Fruit fly (Drosophila melanogaster) whole organism, adult: Measurements from ENCODE around the gene mus301.

Source experiments
- CG11617 ChIP-seq: fragments of 200-800 bp; sonication (Bioruptor generic); optimal IDR thresholded peaks from 2 replicates; lab custom pipeline; 2017; ENCODE audit warnings: mild to moderate bottlenecking, missing biosample characterization, missing genetic modification reagents, missing genetic modification characterization
- CG12768 ChIP-seq: fragments of 200-800 bp; sonication (Bioruptor generic); optimal IDR thresholded peaks from 2 replicates; lab custom pipeline; 2017; ENCODE audit warnings: missing biosample characterization, missing genetic modification characterization, mild to moderate bottlenecking, moderate library complexity, missing genetic modification reagents
- CG14711 ChIP-seq: fragments of 200-800 bp; sonication (Bioruptor generic); optimal IDR thresholded peaks from 2 replicates; lab custom pipeline; 2018; ENCODE audit warnings: missing biosample characterization, mild to moderate bottlenecking, missing genetic modification characterization, moderate library complexity
- CG1620 ChIP-seq: fragments of 200-800 bp; sonication (Bioruptor generic); optimal IDR thresholded peaks from 2 replicates; lab custom pipeline; 2016; ENCODE audit warnings: missing biosample characterization, missing genetic modification characterization
- CG33017 ChIP-seq: fragments of 200-800 bp; sonication (Bioruptor generic); optimal IDR thresholded peaks from 2 replicates; lab custom pipeline; 2018; ENCODE audit warnings: missing biosample characterization, mild to moderate bottlenecking, missing genetic modification characterization, moderate library complexity
- CG5204 ChIP-seq: fragments of 200-800 bp; sonication (Bioruptor generic); optimal IDR thresholded peaks from 2 replicates; lab custom pipeline; 2016; ENCODE audit warnings: missing biosample characterization, missing genetic modification characterization
- CG7045 ChIP-seq: fragments of 200-800 bp; sonication (Bioruptor generic); optimal IDR thresholded peaks from 2 replicates; lab custom pipeline; 2017; ENCODE audit warnings: missing biosample characterization, mild to moderate bottlenecking, missing genetic modification characterization
- CG7101 ChIP-seq: fragments of 200-800 bp; sonication (Bioruptor generic); optimal IDR thresholded peaks from 2 replicates; lab custom pipeline; 2018; ENCODE audit warnings: missing biosample characterization, mild to moderate bottlenecking, missing genetic modification characterization, moderate library complexity
- Clk ChIP-seq: fragments of 200-800 bp; sonication (Bioruptor generic); optimal IDR thresholded peaks from 2 replicates; lab custom pipeline; 2017; ENCODE audit warnings: missing biosample characterization, missing genetic modification characterization
- Crg-1 ChIP-seq: fragments of 200-800 bp; sonication (Bioruptor generic); optimal IDR thresholded peaks from 2 replicates; lab custom pipeline; 2016; ENCODE audit warnings: missing biosample characterization, missing genetic modification characterization
- Hr96 ChIP-seq: fragments of 200-800 bp; sonication (Bioruptor generic); optimal IDR thresholded peaks from 2 replicates; lab custom pipeline; 2016; ENCODE audit warnings: missing biosample characterization, missing genetic modification characterization
- Mnt ChIP-seq: fragments of 200-800 bp; sonication (Bioruptor generic); optimal IDR thresholded peaks from 2 replicates; lab custom pipeline; 2016; ENCODE audit warnings: missing biosample characterization, mild to moderate bottlenecking, missing genetic modification characterization
- bab1 ChIP-seq: fragments of 200-800 bp; sonication (Bioruptor generic); optimal IDR thresholded peaks from 3 replicates; lab custom pipeline; 2019; ENCODE audit warnings: missing biosample characterization, mild to moderate bottlenecking, missing genetic modification characterization, moderate library complexity
- cic ChIP-seq: fragments of 200-800 bp; sonication (Bioruptor generic); optimal IDR thresholded peaks from 2 replicates; lab custom pipeline; 2017; ENCODE audit warnings: missing biosample characterization, mild to moderate bottlenecking, missing genetic modification characterization, moderate library complexity
- cnc ChIP-seq, 2 experiments: fragments of >200 bp; optimal IDR thresholded peaks; 2 replicates each; lab custom pipeline; 2017
- kay ChIP-seq: fragments of 200-800 bp; sonication (Bioruptor generic); peaks from one replicate; lab custom pipeline; 2016; ENCODE audit warnings: missing biosample characterization, missing genetic modification characterization, borderline replicate concordance
- ovo ChIP-seq: fragments of 200-800 bp; sonication (Bioruptor generic); optimal IDR thresholded peaks from 2 replicates; lab custom pipeline; 2016; ENCODE audit warnings: missing biosample characterization, missing genetic modification characterization
- pad ChIP-seq: fragments of 200-800 bp; sonication (Bioruptor generic); optimal IDR thresholded peaks from 3 replicates; lab custom pipeline; 2017; ENCODE audit warnings: missing biosample characterization, missing genetic modification characterization, mild to moderate bottlenecking, moderate library complexity, missing genetic modification reagents
- tj ChIP-seq: fragments of 200-800 bp; sonication (Bioruptor generic); optimal IDR thresholded peaks from 3 replicates; lab custom pipeline; 2017; ENCODE audit warnings: missing biosample characterization, mild to moderate bottlenecking, missing genetic modification characterization, moderate library complexity
- toe ChIP-seq: fragments of 200-800 bp; sonication (Bioruptor generic); optimal IDR thresholded peaks from 2 replicates; lab custom pipeline; 2016; ENCODE audit warnings: missing biosample characterization, missing genetic modification characterization

The mus301 gene

dm6 chr3L:8137448-8137906 is at the start of gene mus301, which contains the start of gene Setx:
Gene mus301 (plus strand): TSS chr3L:8137808.
Gene Setx (minus strand): TSS chr3L:8137498.
- TF ChIP-seq cnc (optimal IDR thresholded peaks at IDR 0.05; lab: Kevin White, UChicago), result no peak
- peak; percentile 89 for TF ChIP-seq CG5204 (GFP tag; lab: Kevin White, UChicago)
- TF ChIP-seq Clk (GFP tag; lab: Kevin White, UChicago), result peak; percentile 68
- TF ChIP-seq CG33017 (tag; lab: Kevin White, UChicago), result peak; percentile 58
- peak; percentile 90 for TF ChIP-seq ovo (GFP tag; lab: Kevin White, UChicago)
- no peak for TF ChIP-seq kay
- TF ChIP-seq Crg-1 (GFP tag; lab: Kevin White, UChicago), result peak; percentile 91
- peak; percentile 84 for TF ChIP-seq CG7101 (tag; lab: Kevin White, UChicago)
- peak; percentile 72 for TF ChIP-seq tj (GFP tag; lab: Kevin White, UChicago)
- TF ChIP-seq toe (GFP tag; lab: Kevin White, UChicago), result peak; percentile 89
- peak; percentile 34 for TF ChIP-seq cic (GFP tag; lab: Kevin White, UChicago)
- TF ChIP-seq CG11617 (GFP tag; lab: Kevin White, UChicago), result peak; percentile 83
- TF ChIP-seq pad (GFP tag; lab: Kevin White, UChicago), result peak; percentile 82
- TF ChIP-seq CG12768, result peak; percentile 88
- peak; percentile 80 for TF ChIP-seq Hr96 (GFP tag; lab: Kevin White, UChicago)
- peak; percentile 76 for TF ChIP-seq Mnt (GFP tag; lab: Kevin White, UChicago)
- TF ChIP-seq bab1, result peak; percentile 82
- TF ChIP-seq CG1620, result peak; percentile 90
- TF ChIP-seq CG7045 (GFP tag; lab: Kevin White, UChicago), result peak; percentile 81
- TF ChIP-seq CG14711 (tag; lab: Kevin White, UChicago), result peak; percentile 74

- TF ChIP-seq CG11617 (GFP tag; lab: Kevin White, UChicago), result peak; percentile 68
- TF ChIP-seq ovo (GFP tag; lab: Kevin White, UChicago), result peak; percentile 74
- no peak for TF ChIP-seq CG5204 (GFP tag; lab: Kevin White, UChicago)
- TF ChIP-seq Hr96 (GFP tag; lab: Kevin White, UChicago), result peak; percentile 51
- peak; percentile 84 for TF ChIP-seq Mnt (GFP tag; lab: Kevin White, UChicago)
- TF ChIP-seq kay, result peak; percentile 82
- peak; percentile 87 for TF ChIP-seq CG12768
- peak; percentile 78 for TF ChIP-seq CG33017 (tag; lab: Kevin White, UChicago)
- TF ChIP-seq CG7045 (GFP tag; lab: Kevin White, UChicago), result peak; percentile 71
- TF ChIP-seq cnc (optimal IDR thresholded peaks at IDR 0.05; lab: Kevin White, UChicago), result no peak
- TF ChIP-seq cic (GFP tag; lab: Kevin White, UChicago), result peak; percentile 75
- TF ChIP-seq pad (GFP tag; lab: Kevin White, UChicago), result peak; percentile 75
- TF ChIP-seq Clk (GFP tag; lab: Kevin White, UChicago), result peak; percentile 60
- peak; percentile 26 for TF ChIP-seq CG1620
- TF ChIP-seq CG14711 (tag; lab: Kevin White, UChicago), result peak; percentile 67
- TF ChIP-seq Crg-1 (GFP tag; lab: Kevin White, UChicago), result peak; percentile 80
- peak; percentile 86 for TF ChIP-seq CG7101 (tag; lab: Kevin White, UChicago)
- peak; percentile 54 for TF ChIP-seq tj (GFP tag; lab: Kevin White, UChicago)
- TF ChIP-seq bab1, result peak; percentile 79
- TF ChIP-seq toe (GFP tag; lab: Kevin White, UChicago), result peak; percentile 63
These were observed 45.9 kb upstream of the mus301 start, which contains the start of gene CG7565 for dm6 chr3L:8091650-8092068. Gene CG7565 (minus strand): TSS chr3L:8091786.

dm6 chr3L:8093553-8093952 is 44.1 kb upstream of the mus301 start:
- no peak for TF ChIP-seq cnc (optimal IDR thresholded peaks at IDR 0.05; lab: Kevin White, UChicago)
- TF ChIP-seq cic (GFP tag; lab: Kevin White, UChicago), result peak; percentile 36

dm6 chr3L:8094652-8095129 is 42.9 kb upstream of the mus301 start:
- TF ChIP-seq CG7045 (GFP tag; lab: Kevin White, UChicago) (peak; percentile 22), tj (GFP tag; lab: Kevin White, UChicago) (peak; percentile 66), pad (GFP tag; lab: Kevin White, UChicago) (no peak), Clk (GFP tag; lab: Kevin White, UChicago) (no peak), CG11617 (GFP tag; lab: Kevin White, UChicago) (peak; percentile 29), kay (peak; percentile 49), CG14711 (tag; lab: Kevin White, UChicago) (peak; percentile 35), CG33017 (tag; lab: Kevin White, UChicago) (peak; percentile 59), CG7101 (tag; lab: Kevin White, UChicago) (peak; percentile 46), cic (GFP tag; lab: Kevin White, UChicago) (peak; percentile 60)

DNA sequence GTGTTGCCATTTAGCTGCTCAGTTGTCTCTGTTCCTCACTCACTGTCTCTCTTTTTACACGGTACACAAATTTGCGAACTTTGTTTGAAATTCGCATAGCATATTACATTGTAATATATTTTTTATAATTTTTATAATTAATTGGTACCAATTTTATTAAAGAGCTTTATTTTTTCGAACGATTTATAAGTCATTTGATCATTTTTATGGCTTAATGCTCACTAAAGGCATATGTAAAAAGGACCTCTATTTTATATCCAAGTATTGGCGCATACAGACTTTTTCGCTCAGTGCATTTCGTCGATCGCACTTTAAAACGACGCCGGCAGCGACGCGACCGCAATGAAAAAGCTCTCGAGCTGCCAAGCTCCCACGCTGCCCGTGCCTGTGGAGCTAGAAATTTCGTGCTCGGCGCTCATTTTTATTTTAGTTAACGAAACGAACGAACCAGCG is 41.5 kb upstream of the mus301 start:
- TF ChIP-seq CG14711 (tag; lab: Kevin White, UChicago), result peak; percentile 94
- peak; percentile 96 for TF ChIP-seq ovo (GFP tag; lab: Kevin White, UChicago)
- peak; percentile 98 for TF ChIP-seq CG33017 (tag; lab: Kevin White, UChicago)
- TF ChIP-seq Mnt (GFP tag; lab: Kevin White, UChicago), result peak; percentile 93
- TF ChIP-seq kay, result peak; percentile 98
- TF ChIP-seq CG5204 (GFP tag; lab: Kevin White, UChicago), result peak; percentile 95
- TF ChIP-seq CG7045 (GFP tag; lab: Kevin White, UChicago), result peak; percentile 99
- TF ChIP-seq cnc (optimal IDR thresholded peaks at IDR 0.05; lab: Kevin White, UChicago), result no peak
- peak; percentile 92 for TF ChIP-seq tj (GFP tag; lab: Kevin White, UChicago)
- peak; percentile 98 for TF ChIP-seq CG7101 (tag; lab: Kevin White, UChicago)
- TF ChIP-seq cic (GFP tag; lab: Kevin White, UChicago), result peak; percentile 85
- TF ChIP-seq pad (GFP tag; lab: Kevin White, UChicago), result peak; percentile 90
- TF ChIP-seq Hr96 (GFP tag; lab: Kevin White, UChicago), result peak; percentile 89
- TF ChIP-seq Crg-1 (GFP tag; lab: Kevin White, UChicago), result peak; percentile 94
- TF ChIP-seq CG12768, result peak; percentile 99
- TF ChIP-seq CG11617 (GFP tag; lab: Kevin White, UChicago), result peak; percentile 99
- TF ChIP-seq CG1620, result peak; percentile 87
- peak; percentile 96 for TF ChIP-seq toe (GFP tag; lab: Kevin White, UChicago)
- peak; percentile 96 for TF ChIP-seq Clk (GFP tag; lab: Kevin White, UChicago)
- peak; percentile 96 for TF ChIP-seq bab1
